Fruit fly (Drosophila melanogaster) whole organism, embryonic: ENCODE data around the gene CG6927.

Source experiments
- ATbp ChIP-seq: fragments of 200-800 bp; sonication (Bioruptor generic); optimal IDR thresholded peaks from 2 replicates; lab custom pipeline; 2017; ENCODE audit warnings: missing biosample characterization, mild to moderate bottlenecking, missing genetic modification characterization, missing genetic modification reagents
- Bdp1 ChIP-seq: fragments of 200-800 bp; sonication (Bioruptor generic); optimal IDR thresholded peaks from 3 replicates; lab custom pipeline; 2016; ENCODE audit warnings: missing biosample characterization, missing genetic modification characterization
- BtbVII ChIP-seq: fragments of 200-800 bp; sonication (Bioruptor generic); optimal IDR thresholded peaks from 3 replicates; lab custom pipeline; 2017; ENCODE audit warnings: missing biosample characterization, mild to moderate bottlenecking, missing genetic modification characterization
- CG11504 ChIP-seq: fragments of 200-800 bp; sonication (Bioruptor generic); optimal IDR thresholded peaks from 3 replicates; lab custom pipeline; 2019; ENCODE audit warnings: missing biosample characterization, mild to moderate bottlenecking, missing genetic modification characterization, moderate library complexity
- CG11723 ChIP-seq: fragments of 200-800 bp; sonication (Bioruptor generic); optimal IDR thresholded peaks from 2 replicates; lab custom pipeline; 2017; ENCODE audit warnings: missing biosample characterization, mild to moderate bottlenecking, missing genetic modification characterization
- CG1233 ChIP-seq: fragments of 200-800 bp; sonication (Bioruptor generic); optimal IDR thresholded peaks from 4 replicates; lab custom pipeline; 2018; ENCODE audit warnings: missing biosample characterization, mild to moderate bottlenecking, missing genetic modification characterization
- CG13624 ChIP-seq: fragments of 200-800 bp; sonication (Bioruptor generic); optimal IDR thresholded peaks from 2 replicates; lab custom pipeline; 2016; ENCODE audit warnings: missing biosample characterization, missing genetic modification characterization
- CG1602 ChIP-seq: fragments of 200-800 bp; sonication (Bioruptor generic); optimal IDR thresholded peaks from 3 replicates; lab custom pipeline; 2016; ENCODE audit warnings: missing biosample characterization, missing genetic modification characterization
- CG1647 ChIP-seq: fragments of 200-800 bp; sonication (Bioruptor generic); optimal IDR thresholded peaks from 3 replicates; lab custom pipeline; 2016; ENCODE audit warnings: missing biosample characterization, missing genetic modification characterization
- CG16815 ChIP-seq: fragments of 200-800 bp; sonication (Bioruptor generic); optimal IDR thresholded peaks from 3 replicates; lab custom pipeline; 2017; ENCODE audit warnings: missing biosample characterization, mild to moderate bottlenecking, missing genetic modification characterization
- CG17568 ChIP-seq: fragments of 200-800 bp; sonication (Bioruptor generic); optimal IDR thresholded peaks from 2 replicates; lab custom pipeline; 2018; ENCODE audit warnings: missing biosample characterization, mild to moderate bottlenecking, missing genetic modification characterization, moderate library complexity
- CG2120 ChIP-seq: fragments of 200-800 bp; sonication (Bioruptor generic); optimal IDR thresholded peaks from 3 replicates; lab custom pipeline; 2016; ENCODE audit warnings: missing biosample characterization, missing genetic modification characterization
- CG30431 ChIP-seq: fragments of 200-800 bp; sonication (Bioruptor generic); optimal IDR thresholded peaks from 2 replicates; lab custom pipeline; 2017; ENCODE audit warnings: missing biosample characterization, missing genetic modification characterization
- CG4328 ChIP-seq: fragments of 200-800 bp; sonication (Bioruptor generic); optimal IDR thresholded peaks from 3 replicates; lab custom pipeline; 2017; ENCODE audit warnings: missing biosample characterization, missing genetic modification reagents, missing genetic modification characterization
- CG4404 ChIP-seq: fragments of 200-800 bp; sonication (Bioruptor generic); IDR thresholded peaks from 2 replicates; pipeline ENCODE4 v1.3.6; 2022; ENCODE audit warnings: missing biosample characterization, missing genetic modification characterization
- CG8478 ChIP-seq: fragments of >200 bp; optimal IDR thresholded peaks from 2 replicates; lab custom pipeline; 2018
- CG8765 ChIP-seq: fragments of 200-800 bp; sonication (Bioruptor generic); IDR thresholded peaks from 2 replicates; pipeline ENCODE4 v1.3.6; 2022; ENCODE audit warnings: missing biosample characterization, missing genetic modification characterization
- CG9797 ChIP-seq: fragments of 200-800 bp; sonication (Bioruptor generic); optimal IDR thresholded peaks from 3 replicates; lab custom pipeline; 2018; ENCODE audit warnings: missing biosample characterization, mild to moderate bottlenecking, missing genetic modification characterization
- GATAe ChIP-seq: fragments of 200-800 bp; sonication (Bioruptor generic); conservative IDR thresholded peaks from 2 replicates; pipeline ENCODE4 v1.3.6; 2022; ENCODE audit warnings: missing biosample characterization, missing genetic modification characterization
- HLH4C ChIP-seq: fragments of 200-800 bp; sonication (Bioruptor generic); IDR thresholded peaks from 3 replicates; pipeline ENCODE4 v1.3.6; 2022; ENCODE audit warnings: missing biosample characterization, missing genetic modification characterization; ENCODE audit not compliant: partially characterized antibody
- Hmr ChIP-seq: fragments of 200-800 bp; sonication (Bioruptor generic); optimal IDR thresholded peaks from 3 replicates; lab custom pipeline; 2017; ENCODE audit warnings: mild to moderate bottlenecking, missing biosample characterization, missing genetic modification reagents, missing genetic modification characterization
- Hr3 ChIP-seq: fragments of 200-800 bp; sonication (Bioruptor generic); optimal IDR thresholded peaks from 3 replicates; lab custom pipeline; 2016; ENCODE audit warnings: missing biosample characterization, missing genetic modification characterization
- Hr78 ChIP-seq, 2 experiments: fragments of 200-800 bp in 1 of 2; fragments of >200 bp in 1 of 2; sonication (Bioruptor generic) in 1 of 2; optimal IDR thresholded peaks; 2 replicates each; lab custom pipeline; 2017 to 2019; ENCODE audit warnings: missing biosample characterization in 2 of 2, missing genetic modification characterization in 2 of 2, mild to moderate bottlenecking in 1 of 2, moderate library complexity in 1 of 2
- MESR4 ChIP-seq: fragments of 200-800 bp; sonication (Bioruptor generic); optimal IDR thresholded peaks from 2 replicates; lab custom pipeline; 2018; ENCODE audit warnings: missing biosample characterization, mild to moderate bottlenecking, missing genetic modification characterization, moderate library complexity
- Myb ChIP-seq: fragments of 200-800 bp; sonication (Bioruptor generic); optimal IDR thresholded peaks from 2 replicates; lab custom pipeline; 2016; ENCODE audit warnings: missing biosample characterization, missing genetic modification characterization
- Neu2 ChIP-seq: fragments of 200-800 bp; sonication (Bioruptor generic); optimal IDR thresholded peaks from 3 replicates; lab custom pipeline; 2016; ENCODE audit warnings: missing biosample characterization, missing genetic modification characterization, borderline replicate concordance
- Nf-YA ChIP-seq: fragments of 200-800 bp; sonication (Bioruptor generic); IDR thresholded peaks from 2 replicates; pipeline ENCODE4 v1.3.6; 2022; ENCODE audit warnings: missing biosample characterization, missing genetic modification characterization
- Rfx ChIP-seq: fragments of 200-800 bp; sonication (Bioruptor generic); IDR thresholded peaks from 2 replicates; pipeline ENCODE4 v1.3.6; 2022; ENCODE audit warnings: missing biosample characterization, missing genetic modification characterization
- Vsx1 ChIP-seq: fragments of 200-800 bp; sonication (Bioruptor generic); optimal IDR thresholded peaks from 2 replicates; lab custom pipeline; 2017; ENCODE audit warnings: missing biosample characterization, mild to moderate bottlenecking, missing genetic modification characterization, missing genetic modification reagents
- abd-A ChIP-seq: fragments of 200-800 bp; sonication (Bioruptor generic); optimal IDR thresholded peaks from 3 replicates; lab custom pipeline; 2019; ENCODE audit warnings: missing biosample characterization, mild to moderate bottlenecking, missing genetic modification characterization, moderate library complexity
- br ChIP-seq: fragments of >200 bp; optimal IDR thresholded peaks from 2 replicates; lab custom pipeline; 2017
- da ChIP-seq: fragments of 200-800 bp; sonication (Bioruptor generic); optimal IDR thresholded peaks from 2 replicates; lab custom pipeline; 2016; ENCODE audit warnings: missing biosample characterization, missing genetic modification characterization
- ems ChIP-seq: fragments of 200-800 bp; sonication (Bioruptor generic); optimal IDR thresholded peaks from 3 replicates; lab custom pipeline; 2016; ENCODE audit warnings: missing biosample characterization, missing genetic modification characterization
- fd96Cb ChIP-seq: fragments of 200-800 bp; sonication (Bioruptor generic); optimal IDR thresholded peaks from 2 replicates; lab custom pipeline; 2018; ENCODE audit warnings: missing biosample characterization, mild to moderate bottlenecking, missing genetic modification characterization, moderate library complexity
- ftz-f1 ChIP-seq: fragments of 200-800 bp; sonication (Bioruptor generic); optimal IDR thresholded peaks from 2 replicates; lab custom pipeline; 2016; ENCODE audit warnings: missing biosample characterization, missing genetic modification characterization
- grn ChIP-seq: fragments of 200-800 bp; sonication (Bioruptor generic); optimal IDR thresholded peaks from 3 replicates; lab custom pipeline; 2017; ENCODE audit warnings: missing biosample characterization, missing genetic modification characterization
- hth ChIP-seq: fragments of >200 bp; optimal IDR thresholded peaks from 2 replicates; lab custom pipeline; 2017; ENCODE audit warnings: inconsistent platforms
- insv ChIP-seq, 2 experiments: fragments of 200-800 bp; sonication (Bioruptor generic); optimal IDR thresholded peaks; 3 replicates each; lab custom pipeline; 2016 to 2018; ENCODE audit warnings: missing biosample characterization in 2 of 2, missing genetic modification characterization in 2 of 2
- jumu ChIP-seq: fragments of 200-800 bp; sonication (Bioruptor generic); optimal IDR thresholded peaks from 3 replicates; lab custom pipeline; 2016; ENCODE audit warnings: missing biosample characterization, missing genetic modification characterization
- mirr ChIP-seq: fragments of 200-800 bp; sonication (Bioruptor generic); optimal IDR thresholded peaks from 3 replicates; lab custom pipeline; 2018; ENCODE audit warnings: missing biosample characterization, mild to moderate bottlenecking, missing genetic modification characterization
- nau ChIP-seq: fragments of 200-800 bp; sonication (Bioruptor generic); optimal IDR thresholded peaks from 3 replicates; lab custom pipeline; 2017; ENCODE audit warnings: missing biosample characterization, mild to moderate bottlenecking, missing genetic modification characterization, missing genetic modification reagents
- odd ChIP-seq: fragments of 200-800 bp; sonication (Bioruptor generic); optimal IDR thresholded peaks from 2 replicates; lab custom pipeline; 2017; ENCODE audit warnings: missing biosample characterization, mild to moderate bottlenecking, missing genetic modification characterization
- phol ChIP-seq: fragments of 200-800 bp; sonication (Bioruptor generic); optimal IDR thresholded peaks from 3 replicates; lab custom pipeline; 2018; ENCODE audit warnings: missing biosample characterization, mild to moderate bottlenecking, missing genetic modification characterization, moderate library complexity
- psq ChIP-seq: fragments of 200-800 bp; sonication (Bioruptor generic); optimal IDR thresholded peaks from 2 replicates; lab custom pipeline; 2017; ENCODE audit warnings: missing biosample characterization, missing genetic modification characterization
- pum ChIP-seq: fragments of 200-800 bp; sonication (Bioruptor generic); optimal IDR thresholded peaks from 2 replicates; lab custom pipeline; 2016; ENCODE audit warnings: missing biosample characterization, missing genetic modification characterization
- scrt ChIP-seq: fragments of 200-800 bp; sonication (Bioruptor generic); optimal IDR thresholded peaks from 2 replicates; lab custom pipeline; 2018; ENCODE audit warnings: missing biosample characterization, mild to moderate bottlenecking, missing genetic modification characterization, moderate library complexity
- slbo ChIP-seq: fragments of 200-800 bp; sonication (Bioruptor generic); IDR thresholded peaks from 2 replicates; pipeline ENCODE4 v1.3.6; 2022; ENCODE audit warnings: missing biosample characterization, missing genetic modification characterization
- so ChIP-seq: fragments of 200-800 bp; sonication (Bioruptor generic); IDR thresholded peaks from 3 replicates; pipeline ENCODE4 v1.3.6; 2022; ENCODE audit warnings: missing biosample characterization, missing genetic modification characterization
- trh ChIP-seq: fragments of 200-800 bp; sonication (Bioruptor generic); optimal IDR thresholded peaks from 2 replicates; lab custom pipeline; 2016; ENCODE audit warnings: missing biosample characterization, missing genetic modification characterization
- vnd ChIP-seq: fragments of 200-800 bp; sonication (Bioruptor generic); IDR thresholded peaks from 3 replicates; pipeline ENCODE4 v1.3.6; 2022; ENCODE audit warnings: missing biosample characterization, missing genetic modification characterization; ENCODE audit not compliant: partially characterized antibody

CG6927 gene

DNA sequence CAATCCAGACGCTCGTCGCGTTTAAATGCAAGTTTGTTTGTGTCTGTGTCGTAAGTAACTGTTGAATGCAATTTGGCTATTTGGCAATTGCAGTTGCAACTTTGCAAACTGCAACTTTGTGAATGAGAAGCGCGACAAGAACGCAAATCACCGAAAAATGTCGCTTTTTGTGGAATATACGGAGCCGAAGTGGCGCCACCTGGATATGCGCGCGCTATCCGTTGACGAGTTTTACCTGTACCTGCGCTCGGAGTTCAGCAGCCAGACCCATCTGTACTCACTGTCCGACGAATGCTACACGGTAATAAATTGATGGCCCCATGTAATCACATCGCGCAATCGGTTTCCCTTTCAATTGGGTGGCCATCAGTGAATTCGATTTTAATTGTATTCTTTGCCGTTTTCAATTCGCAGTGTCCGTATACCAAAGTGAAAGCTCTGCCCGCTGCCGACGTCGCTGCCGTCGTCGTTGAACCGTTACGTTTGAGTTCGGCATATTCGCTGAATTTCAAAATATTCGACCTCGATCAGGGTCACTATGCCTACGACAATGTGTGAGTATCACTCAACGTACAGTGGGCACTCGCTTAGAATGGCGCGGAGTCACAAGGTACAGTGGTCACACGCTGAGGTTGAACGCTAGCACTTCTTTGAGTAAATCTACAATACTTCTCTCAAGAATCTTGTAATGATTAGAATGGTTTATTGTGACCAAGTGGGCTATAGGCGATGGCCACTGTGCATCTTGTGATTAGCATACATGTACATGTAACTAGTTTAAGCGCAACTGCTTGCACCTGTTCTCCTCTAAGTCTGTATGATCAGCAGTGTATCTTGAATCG lies 12.6 kb downstream of the CG6927 start (continued):
- TF ChIP-seq BtbVII (GFP tag; lab: Kevin White, UChicago), result peak; percentile 71
- peak; percentile 90 for TF ChIP-seq jumu (GFP tag; lab: Kevin White, UChicago)
- peak; percentile 74 for TF ChIP-seq CG1647 (GFP tag; lab: Kevin White, UChicago)
- no peak for TF ChIP-seq grn (GFP tag; lab: Kevin White, UChicago)
- TF ChIP-seq ems (GFP tag; lab: Kevin White, UChicago), result peak; percentile 67
- peak; percentile 76 for TF ChIP-seq CG13624
- no peak for TF ChIP-seq Vsx1
- peak; percentile 78 for TF ChIP-seq Hmr (GFP tag; lab: Kevin White, UChicago)
- TF ChIP-seq GATAe, result peak; percentile 34; the same call in 1 of the 2 replicates
- peak; percentile 41; the same call in 1 of the 2 replicates for TF ChIP-seq CG8765 (GFP tag; lab: Robert Waterston, UW)
- no peak for TF ChIP-seq vnd
- peak; percentile 85 for TF ChIP-seq CG11504 (tag; lab: Kevin White, UChicago)
- peak; percentile 66 for TF ChIP-seq ftz-f1 (GFP tag; lab: Kevin White, UChicago)
- peak; percentile 97 for TF ChIP-seq Rfx (GFP tag; lab: Robert Waterston, UW)
- TF ChIP-seq da, result peak; percentile 60
- TF ChIP-seq Bdp1 (GFP tag; lab: Kevin White, UChicago), result peak; percentile 57
- peak; percentile 68 for TF ChIP-seq CG30431 (GFP tag; lab: Kevin White, UChicago)
- peak; percentile 69 for TF ChIP-seq CG16815
- TF ChIP-seq HLH4C, result no peak
- peak; percentile 56 for TF ChIP-seq scrt (GFP tag; lab: Kevin White, UChicago)
- TF ChIP-seq fd96Cb (tag; lab: Kevin White, UChicago), result peak; percentile 77
- peak; percentile 67 for TF ChIP-seq Nf-YA (GFP tag; lab: Robert Waterston, UW)
- TF ChIP-seq so, result peak; percentile 81
- peak; percentile 94 for TF ChIP-seq slbo
- TF ChIP-seq phol, result peak; percentile 71
- no peak for TF ChIP-seq CG17568 (GFP tag; lab: Kevin White, UChicago)
- TF ChIP-seq hth, result no peak
- no peak for TF ChIP-seq CG4328 (GFP tag; lab: Kevin White, UChicago)
- TF ChIP-seq abd-A (tag; lab: Kevin White, UChicago), result no peak
- TF ChIP-seq CG1602 (GFP tag; lab: Kevin White, UChicago), result peak; percentile 70
- peak in 1 of 2 experiments; percentile 66 for TF ChIP-seq Hr78 (GFP tag; optimal IDR thresholded peaks at IDR 0.05; lab: Kevin White, UChicago)
- peak; percentile 43 for TF ChIP-seq CG11723 (GFP tag; lab: Kevin White, UChicago)
- TF ChIP-seq odd (GFP tag; lab: Kevin White, UChicago), result peak; percentile 49
- TF ChIP-seq nau, result no peak
- no peak for TF ChIP-seq MESR4 (GFP tag; lab: Kevin White, UChicago)
- TF ChIP-seq CG2120 (GFP tag; lab: Kevin White, UChicago), result peak; percentile 88
- TF ChIP-seq ATbp (GFP tag; lab: Kevin White, UChicago), result peak; percentile 65
- TF ChIP-seq CG4404 (GFP tag; lab: Robert Waterston, UW), result peak; percentile 67
- TF ChIP-seq CG9797 (GFP tag; lab: Kevin White, UChicago), result no peak
- peak; percentile 71 for TF ChIP-seq Myb (GFP tag; lab: Kevin White, UChicago)
- peak; percentile 63 for TF ChIP-seq mirr (GFP tag; lab: Kevin White, UChicago)
- TF ChIP-seq Hr3 (GFP tag; lab: Kevin White, UChicago), result peak; percentile 73
- TF ChIP-seq insv (GFP tag; optimal IDR thresholded peaks at IDR 0.05; lab: Kevin White, UChicago), result no peak
- TF ChIP-seq Neu2, result no peak
- peak; percentile 82 for TF ChIP-seq pum (GFP tag; lab: Kevin White, UChicago)
- TF ChIP-seq trh, result peak; percentile 45
- peak; percentile 48 for TF ChIP-seq CG1233
- no peak for TF ChIP-seq br (lab: Kevin White, UChicago)
- no peak for TF ChIP-seq CG8478 (lab: Kevin White, UChicago)
- peak; percentile 40 for TF ChIP-seq psq (GFP tag; lab: Kevin White, UChicago)
